Fruit fly (Drosophila melanogaster) whole organism, embryonic: ENCODE data around the gene CG11456.

Source experiments
- Atf3 ChIP-seq: fragments of 200-800 bp; sonication (Bioruptor generic); optimal IDR thresholded peaks from 3 replicates; lab custom pipeline; 2016; ENCODE audit warnings: missing biosample characterization, missing genetic modification characterization
- Bgb ChIP-seq: fragments of 200-800 bp; sonication (Bioruptor generic); IDR thresholded peaks from 2 replicates; pipeline ENCODE4 v1.3.6; 2022; ENCODE audit warnings: missing biosample characterization, missing genetic modification characterization; ENCODE audit not compliant: partially characterized antibody
- CG11456 ChIP-seq: fragments of 200-800 bp; sonication (Bioruptor generic); IDR thresholded peaks from 3 replicates; pipeline ENCODE4 v1.3.6; 2022; ENCODE audit warnings: missing biosample characterization, missing genetic modification characterization
- CG11560 ChIP-seq: fragments of 200-800 bp; sonication (Bioruptor generic); IDR thresholded peaks from 3 replicates; pipeline ENCODE4 v1.3.6; 2022; ENCODE audit warnings: missing biosample characterization, missing genetic modification characterization
- CG14014 ChIP-seq: fragments of 200-800 bp; sonication (Bioruptor generic); IDR thresholded peaks from 2 replicates; pipeline ENCODE4 v1.3.6; 2022; ENCODE audit warnings: missing biosample characterization, missing genetic modification characterization
- CG14860 ChIP-seq: fragments of 200-800 bp; sonication (Bioruptor generic); IDR thresholded peaks from 3 replicates; pipeline ENCODE4 v1.3.6; 2022; ENCODE audit warnings: missing biosample characterization, missing genetic modification characterization; ENCODE audit not compliant: partially characterized antibody
- CG1647 ChIP-seq: fragments of 200-800 bp; sonication (Bioruptor generic); optimal IDR thresholded peaks from 3 replicates; lab custom pipeline; 2016; ENCODE audit warnings: missing biosample characterization, missing genetic modification characterization
- CG17328 ChIP-seq: fragments of 200-800 bp; sonication (Bioruptor generic); IDR thresholded peaks from 2 replicates; pipeline ENCODE4 v1.3.6; 2022; ENCODE audit warnings: missing biosample characterization, missing genetic modification characterization
- CG18262 ChIP-seq: fragments of 200-800 bp; optimal IDR thresholded peaks from 3 replicates; lab custom pipeline; 2019; ENCODE audit warnings: missing biosample characterization, mild to moderate bottlenecking, missing genetic modification characterization, moderate library complexity
- CG1832 ChIP-seq: fragments of 200-800 bp; sonication (Bioruptor generic); optimal IDR thresholded peaks from 2 replicates; lab custom pipeline; 2017; ENCODE audit warnings: missing biosample characterization, mild to moderate bottlenecking, missing genetic modification characterization, inconsistent platforms
- CG18476 ChIP-seq: fragments of 200-800 bp; sonication (Bioruptor generic); optimal IDR thresholded peaks from 2 replicates; lab custom pipeline; 2016; ENCODE audit warnings: missing biosample characterization, mild to moderate bottlenecking, missing genetic modification characterization
- CG32772 ChIP-seq: fragments of 200-800 bp; sonication (Bioruptor generic); IDR thresholded peaks from 2 replicates; pipeline ENCODE4 v1.3.6; 2022; ENCODE audit warnings: missing biosample characterization, missing genetic modification characterization
- CG33213 ChIP-seq: fragments of 200-800 bp; sonication (Bioruptor generic); optimal IDR thresholded peaks from 3 replicates; lab custom pipeline; 2016; ENCODE audit warnings: missing biosample characterization, missing genetic modification characterization
- CG4282 ChIP-seq: fragments of 200-800 bp; sonication (Bioruptor generic); optimal IDR thresholded peaks from 2 replicates; lab custom pipeline; 2016; ENCODE audit warnings: missing biosample characterization, missing genetic modification characterization
- CG4328 ChIP-seq: fragments of 200-800 bp; sonication (Bioruptor generic); optimal IDR thresholded peaks from 3 replicates; lab custom pipeline; 2017; ENCODE audit warnings: missing biosample characterization, missing genetic modification reagents, missing genetic modification characterization
- CG4424 ChIP-seq: fragments of 200-800 bp; sonication (Bioruptor generic); optimal IDR thresholded peaks from 3 replicates; lab custom pipeline; 2016; ENCODE audit warnings: missing biosample characterization, missing genetic modification characterization
- CG6254 ChIP-seq: fragments of 200-800 bp; sonication (Bioruptor generic); optimal IDR thresholded peaks from 3 replicates; lab custom pipeline; 2017; ENCODE audit warnings: mild to moderate bottlenecking, missing biosample characterization, missing genetic modification reagents, missing genetic modification characterization
- CG6654 ChIP-seq: fragments of 200-800 bp; sonication (Bioruptor generic); optimal IDR thresholded peaks from 2 replicates; lab custom pipeline; 2017; ENCODE audit warnings: missing biosample characterization, mild to moderate bottlenecking, missing genetic modification characterization
- CG7786 ChIP-seq: fragments of 200-800 bp; sonication (Bioruptor generic); optimal IDR thresholded peaks from 2 replicates; lab custom pipeline; 2016; ENCODE audit warnings: missing biosample characterization, missing genetic modification characterization
- CG8290 ChIP-seq, 3 experiments: fragments of 200-800 bp; sonication (Bioruptor generic); optimal IDR thresholded peaks; 2 replicates each; lab custom pipeline; 2016 to 2019; ENCODE audit warnings: missing biosample characterization in 3 of 3, missing genetic modification characterization in 3 of 3, mild to moderate bottlenecking in 2 of 3, moderate library complexity in 1 of 3
- CG9876 ChIP-seq: fragments of 200-800 bp; sonication (Bioruptor generic); optimal IDR thresholded peaks from 2 replicates; lab custom pipeline; 2016; ENCODE audit warnings: missing biosample characterization, missing genetic modification characterization
- Dbx ChIP-seq: fragments of 200-800 bp; sonication (Bioruptor generic); IDR thresholded peaks from 3 replicates; pipeline ENCODE4 v1.3.6; 2022; ENCODE audit warnings: missing biosample characterization, missing genetic modification characterization
- Dll ChIP-seq: fragments of 200-800 bp; sonication (Bioruptor generic); IDR thresholded peaks from 4 replicates; pipeline ENCODE4 v1.3.6; 2022; ENCODE audit warnings: missing biosample characterization, missing genetic modification characterization; ENCODE audit not compliant: partially characterized antibody
- Ets97D ChIP-seq: fragments of 200-800 bp; sonication (Bioruptor generic); optimal IDR thresholded peaks from 3 replicates; lab custom pipeline; 2016; ENCODE audit warnings: missing biosample characterization, missing genetic modification characterization
- H15 ChIP-seq: fragments of 200-800 bp; sonication (Bioruptor generic); IDR thresholded peaks from 3 replicates; pipeline ENCODE4 v1.3.6; 2022; ENCODE audit warnings: missing biosample characterization, missing genetic modification characterization
- H2.0 ChIP-seq: fragments of 200-800 bp; sonication (Bioruptor generic); IDR thresholded peaks from 2 replicates; pipeline ENCODE4 v1.3.6; 2022; ENCODE audit warnings: missing biosample characterization, missing genetic modification characterization
- HLH4C ChIP-seq: fragments of 200-800 bp; sonication (Bioruptor generic); IDR thresholded peaks from 3 replicates; pipeline ENCODE4 v1.3.6; 2022; ENCODE audit warnings: missing biosample characterization, missing genetic modification characterization; ENCODE audit not compliant: partially characterized antibody
- Hey ChIP-seq: fragments of 200-800 bp; sonication (Bioruptor generic); optimal IDR thresholded peaks from 3 replicates; lab custom pipeline; 2018; ENCODE audit warnings: missing biosample characterization, mild to moderate bottlenecking, missing genetic modification characterization
- Hsf ChIP-seq: fragments of 200-800 bp; sonication (Bioruptor generic); optimal IDR thresholded peaks from 3 replicates; lab custom pipeline; 2016; ENCODE audit warnings: missing biosample characterization, missing genetic modification characterization
- MBD-R2 ChIP-seq: fragments of 200-800 bp; sonication (Bioruptor generic); IDR thresholded peaks from 2 replicates; pipeline ENCODE4 v1.3.6; 2022; ENCODE audit warnings: missing biosample characterization, missing genetic modification characterization
- Mad ChIP-seq: fragments of 200-800 bp; sonication (Bioruptor generic); optimal IDR thresholded peaks from 2 replicates; lab custom pipeline; 2016; ENCODE audit warnings: missing biosample characterization, missing genetic modification characterization
- NC2β ChIP-seq: fragments of 200-800 bp; sonication (Bioruptor generic); optimal IDR thresholded peaks from 2 replicates; lab custom pipeline; 2016; ENCODE audit warnings: missing biosample characterization, missing genetic modification characterization
- Ptx1 ChIP-seq: fragments of 200-800 bp; sonication (Bioruptor generic); IDR thresholded peaks from 2 replicates; pipeline ENCODE4 v1.3.6; 2022; ENCODE audit warnings: missing biosample characterization, missing genetic modification characterization
- Spps ChIP-seq: fragments of 200-800 bp; sonication (Bioruptor generic); optimal IDR thresholded peaks from 2 replicates; lab custom pipeline; 2018; ENCODE audit warnings: missing biosample characterization, mild to moderate bottlenecking, missing genetic modification characterization
- Sry-β ChIP-seq: fragments of 200-800 bp; sonication (Bioruptor generic); optimal IDR thresholded peaks from 2 replicates; lab custom pipeline; 2018; ENCODE audit warnings: missing biosample characterization, mild to moderate bottlenecking, missing genetic modification characterization, moderate library complexity
- YL-1 ChIP-seq: fragments of 200-800 bp; sonication (Bioruptor generic); optimal IDR thresholded peaks from 3 replicates; lab custom pipeline; 2017; ENCODE audit warnings: missing biosample characterization, mild to moderate bottlenecking, missing genetic modification characterization
- abd-A ChIP-seq: fragments of 200-800 bp; sonication (Bioruptor generic); optimal IDR thresholded peaks from 3 replicates; lab custom pipeline; 2019; ENCODE audit warnings: missing biosample characterization, mild to moderate bottlenecking, missing genetic modification characterization, moderate library complexity
- amos ChIP-seq: fragments of 200-800 bp; sonication (Bioruptor generic); IDR thresholded peaks from 2 replicates; pipeline ENCODE4 v1.3.6; 2022; ENCODE audit warnings: missing biosample characterization, missing genetic modification characterization; ENCODE audit not compliant: partially characterized antibody
- chif ChIP-seq, 2 experiments: fragments of 200-800 bp; sonication (Bioruptor generic); optimal IDR thresholded peaks; 3 replicates each; lab custom pipeline; 2016; ENCODE audit warnings: missing biosample characterization in 2 of 2, missing genetic modification characterization in 2 of 2
- fu2 ChIP-seq: fragments of 200-800 bp; sonication (Bioruptor generic); optimal IDR thresholded peaks from 2 replicates; lab custom pipeline; 2016; ENCODE audit warnings: missing biosample characterization, missing genetic modification characterization
- grau ChIP-seq: fragments of 200-800 bp; optimal IDR thresholded peaks from 3 replicates; lab custom pipeline; 2019; ENCODE audit warnings: missing biosample characterization, mild to moderate bottlenecking, missing genetic modification characterization, moderate library complexity
- grn ChIP-seq: fragments of 200-800 bp; sonication (Bioruptor generic); optimal IDR thresholded peaks from 3 replicates; lab custom pipeline; 2017; ENCODE audit warnings: missing biosample characterization, missing genetic modification characterization
- hb ChIP-seq: fragments of 200-800 bp; sonication (Bioruptor generic); IDR thresholded peaks from 3 replicates; pipeline ENCODE4 v1.3.6; 2022; ENCODE audit warnings: missing biosample characterization, missing genetic modification characterization; ENCODE audit not compliant: partially characterized antibody
- her ChIP-seq: fragments of 200-800 bp; sonication (Bioruptor generic); optimal IDR thresholded peaks from 2 replicates; lab custom pipeline; 2016; ENCODE audit warnings: missing biosample characterization, missing genetic modification characterization
- kay ChIP-seq: fragments of 200-800 bp; sonication (Bioruptor generic); optimal IDR thresholded peaks from 2 replicates; lab custom pipeline; 2016; ENCODE audit warnings: missing biosample characterization, missing genetic modification characterization
- nerfin-1 ChIP-seq: fragments of 200-800 bp; sonication (Bioruptor generic); optimal IDR thresholded peaks from 3 replicates; lab custom pipeline; 2019; ENCODE audit warnings: missing biosample characterization, mild to moderate bottlenecking, missing genetic modification characterization, moderate library complexity
- stc ChIP-seq: fragments of 200-800 bp; sonication (Bioruptor generic); IDR thresholded peaks from 2 replicates; pipeline ENCODE4 v1.3.6; 2022; ENCODE audit warnings: missing biosample characterization, missing genetic modification characterization
- zen2 ChIP-seq: fragments of 200-800 bp; sonication (Bioruptor generic); IDR thresholded peaks from 3 replicates; pipeline ENCODE4 v1.3.6; 2022; ENCODE audit warnings: missing biosample characterization, missing genetic modification characterization; ENCODE audit not compliant: partially characterized antibody

The CG11456 gene

DNA sequence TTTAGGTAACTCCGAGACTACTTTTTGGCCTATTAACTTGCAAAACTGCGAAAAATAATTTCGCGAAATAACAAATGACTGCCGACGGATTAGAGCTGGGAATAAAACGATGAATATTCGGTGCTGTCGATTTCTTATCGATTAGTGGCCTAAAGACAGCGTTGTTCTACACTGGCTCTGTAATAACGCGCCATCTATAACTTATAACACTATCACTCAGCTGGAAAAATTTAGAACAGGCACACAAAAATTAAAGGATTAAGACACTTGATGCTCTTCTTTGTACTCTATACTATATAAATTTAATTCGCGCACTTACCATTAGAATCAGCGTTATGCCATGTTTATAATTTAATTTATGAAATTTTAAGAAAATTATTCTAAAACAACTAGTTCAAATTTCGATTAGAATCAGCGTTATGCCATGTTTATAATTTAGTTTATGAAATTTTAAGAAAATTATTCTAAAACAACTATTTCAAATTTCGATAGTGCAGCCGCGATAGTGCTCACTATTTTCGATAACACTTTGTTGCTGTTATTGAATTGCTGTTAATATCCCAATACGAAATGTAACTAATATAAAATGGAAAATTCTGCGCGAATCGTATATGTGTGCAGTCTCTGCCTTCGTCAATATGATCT is at the start of gene CG11456, which contains the start of gene CSN3:
TSS of gene CG11456 (plus strand) at position 523 of the 645 bp plus-strand sequence.
TSS of gene CSN3 (minus strand) at position 112 of the 645 bp plus-strand sequence.
- TF ChIP-seq chif (GFP tag; optimal IDR thresholded peaks at IDR 0.05; lab: Kevin White, UChicago) (peak; percentile 18 to 33), CG1832 (GFP tag; lab: Kevin White, UChicago) (no peak), CG4424 (GFP tag; lab: Kevin White, UChicago) (peak; percentile 48), Hsf (GFP tag; lab: Kevin White, UChicago) (peak; percentile 57), Sry-β (GFP tag; lab: Kevin White, UChicago) (no peak), MBD-R2 (peak; percentile 85), stc (GFP tag; lab: Robert Waterston, UW) (no peak), CG11560 (tag; lab: Robert Waterston, UW) (peak; percentile 68; the same call in 1 of the 3 replicates), CG17328 (GFP tag; lab: Robert Waterston, UW) (0 out of 2 replicates have a peak, but pooled peaks have one; percentile 14), Spps (tag; lab: Kevin White, UChicago) (no peak), CG32772 (GFP tag; lab: Robert Waterston, UW) (0 out of 2 replicates have a peak, but pooled peaks have one; percentile 13), CG6654 (GFP tag; lab: Kevin White, UChicago) (no peak), fu2 (GFP tag; lab: Kevin White, UChicago) (peak; percentile 59), Atf3 (peak; percentile 39), H15 (peak; percentile 38; the same call in 1 of the 3 replicates), CG7786 (GFP tag; lab: Kevin White, UChicago) (peak; percentile 59), hb (GFP tag; lab: Robert Waterston, UW) (peak; percentile 50; the same call in 1 of the 3 replicates), CG4282 (GFP tag; lab: Kevin White, UChicago) (no peak), CG14860 (GFP tag; lab: Robert Waterston, UW) (peak; percentile 46; the same call in 2 of the 3 replicates), HLH4C (GFP tag; lab: Robert Waterston, UW) (peak; percentile 83), CG18476 (GFP tag; lab: Kevin White, UChicago) (peak; percentile 38), Dbx (GFP tag; lab: Robert Waterston, UW) (peak; percentile 67; the same call in 2 of the 3 replicates), CG14014 (GFP tag; lab: Robert Waterston, UW) (peak; percentile 29; the same call in 1 of the 2 replicates), CG4328 (no peak), CG18262 (tag; lab: Kevin White, UChicago) (no peak), CG33213 (GFP tag; lab: Kevin White, UChicago) (peak; percentile 73), amos (GFP tag; lab: Robert Waterston, UW) (peak; percentile 74), kay (GFP tag; lab: Kevin White, UChicago) (peak; percentile 32), grn (no peak), CG11456 (peak; percentile 86), Ets97D (GFP tag; lab: Kevin White, UChicago) (peak; percentile 72), Ptx1 (GFP tag; lab: Robert Waterston, UW) (peak; percentile 34; the same call in 1 of the 2 replicates), abd-A (no peak), CG6254 (GFP tag; lab: Kevin White, UChicago) (no peak), her (GFP tag; lab: Kevin White, UChicago) (peak; percentile 13), Hey (tag; lab: Kevin White, UChicago) (no peak), CG9876 (GFP tag; lab: Kevin White, UChicago) (no peak), CG1647 (GFP tag; lab: Kevin White, UChicago) (peak; percentile 51), H2.0 (peak; percentile 45; the same call in 1 of the 2 replicates), nerfin-1 (tag; lab: Kevin White, UChicago) (no peak), zen2 (GFP tag; lab: Robert Waterston, UW) (peak; percentile 38; the same call in 2 of the 3 replicates), CG8290 (GFP tag; optimal IDR thresholded peaks at IDR 0.05; lab: Kevin White, UChicago) (peak; percentile 98), CG8290 (tag; optimal IDR thresholded peaks at IDR 0.05; lab: Kevin White, UChicago) (peak; percentile 96 to 97), Dll (GFP tag; lab: Robert Waterston, UW) (peak; percentile 68; the same call in 3 of the 4 replicates), Mad (peak; percentile 50), NC2β (GFP tag; lab: Kevin White, UChicago) (peak; percentile 50), Bgb (GFP tag; lab: Robert Waterston, UW) (peak; percentile 72), grau (tag; lab: Kevin White, UChicago) (peak; percentile 42), YL-1 (GFP tag; lab: Kevin White, UChicago) (peak; percentile 45)
